Fruit fly (Drosophila melanogaster) S2 (cell line): ENCODE results near the gene Porin2.

Source experiments
- CG8478 ChIP-seq: fragments of >200 bp; optimal IDR thresholded peaks from 2 replicates; lab custom pipeline; 2018
- CTCF ChIP-seq, 2 experiments: fragments of >200 bp; optimal IDR thresholded peaks; 2 replicates each; lab custom pipeline; 2018

DNA sequence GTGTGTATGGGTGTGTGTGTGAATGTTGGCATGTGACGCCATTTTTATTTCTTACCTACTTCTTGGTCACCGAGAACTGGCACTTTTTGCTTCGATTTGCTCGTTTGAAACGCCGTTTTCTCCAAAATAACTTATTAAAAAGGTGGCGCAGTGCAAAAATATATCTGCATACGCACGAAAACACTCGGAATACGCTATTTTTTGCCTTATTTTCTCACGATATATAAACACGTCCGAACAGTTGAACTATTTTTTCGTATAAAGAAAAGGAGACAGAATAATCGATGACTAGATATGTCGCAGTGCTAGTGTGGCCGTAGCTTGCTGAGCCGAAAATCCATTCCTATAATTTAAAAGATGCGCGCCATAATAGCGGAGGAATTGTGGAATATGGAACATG lies 4.5 kb downstream of the Porin2 start, which contains the start of gene CG6700:
- TF ChIP-seq CG8478 (no peak), CTCF (optimal IDR thresholded peaks at IDR 0.05; lab: Kevin White, UChicago) (peak; percentile 12 to 19)
